Worm (Caenorhabditis elegans) whole organism, late embryonic: Measurements from ENCODE around the gene snrp-40.1.

Experiments
- C08G9.2 ChIP-seq: sonication (generic microtip); optimal IDR thresholded peaks from 2 replicates; lab custom pipeline; 2016; ENCODE audit warnings: mild to moderate bottlenecking, missing genetic modification characterization, moderate library complexity, missing compliant biosample characterization
- C38D4.7 ChIP-seq: fragments of 200-800 bp; sonication (Bioruptor generic); optimal IDR thresholded peaks from 2 replicates; lab custom pipeline; 2018; ENCODE audit warnings: mild to moderate bottlenecking, missing genetic modification characterization, moderate library complexity, missing compliant biosample characterization
- K02D7.2 ChIP-seq: sonication (generic microtip); optimal IDR thresholded peaks from 2 replicates; lab custom pipeline; 2017; ENCODE audit warnings: mild to moderate bottlenecking, missing genetic modification characterization, missing compliant biosample characterization
- K09A11.1 ChIP-seq: sonication (generic microtip); optimal IDR thresholded peaks from 2 replicates; lab custom pipeline; 2017; ENCODE audit warnings: antibody characterized with exemption, mild to moderate bottlenecking, missing genetic modification characterization, missing compliant biosample characterization; ENCODE audit not compliant: insufficient read depth
- T23F11.4 ChIP-seq: fragments of 200-800 bp; sonication (Bioruptor generic); optimal IDR thresholded peaks from 2 replicates; lab custom pipeline; 2018; ENCODE audit warnings: mild to moderate bottlenecking, missing genetic modification characterization, missing compliant biosample characterization
- Y22D7AL.16 ChIP-seq: sonication (generic microtip); optimal IDR thresholded peaks from 2 replicates; lab custom pipeline; 2016; ENCODE audit warnings: missing genetic modification characterization, missing compliant biosample characterization
- ahr-1 ChIP-seq: sonication (generic microtip); optimal IDR thresholded peaks from 2 replicates; lab custom pipeline; 2016; ENCODE audit warnings: missing genetic modification characterization, missing compliant biosample characterization
- ama-1 ChIP-seq: fragments of 150-350 bp; optimal IDR thresholded peaks from 2 replicates; lab custom pipeline; 2014
- ceh-14 ChIP-seq: sonication (generic microtip); optimal IDR thresholded peaks from 2 replicates; lab custom pipeline; 2016; ENCODE audit warnings: missing genotype, missing genetic modification characterization, missing compliant biosample characterization
- ceh-18 ChIP-seq: sonication (generic microtip); optimal IDR thresholded peaks from 2 replicates; lab custom pipeline; 2016; ENCODE audit warnings: missing genetic modification characterization, missing compliant biosample characterization
- ceh-22 ChIP-seq: sonication (generic microtip); optimal IDR thresholded peaks from 2 replicates; lab custom pipeline; 2017; ENCODE audit warnings: missing biosample characterization, missing genetic modification characterization
- ceh-24 ChIP-seq: sonication (generic microtip); optimal IDR thresholded peaks from 2 replicates; lab custom pipeline; 2016; ENCODE audit warnings: mild to moderate bottlenecking, missing genetic modification characterization, missing compliant biosample characterization
- ceh-30 ChIP-seq: fragments of 150-350 bp; optimal IDR thresholded peaks from 2 replicates; lab custom pipeline; 2014; ENCODE audit warnings: missing biosample characterization, missing genetic modification characterization
- ceh-31 ChIP-seq: sonication (generic microtip); optimal IDR thresholded peaks from 2 replicates; lab custom pipeline; 2016; ENCODE audit warnings: missing genetic modification characterization, missing compliant biosample characterization
- ceh-34 ChIP-seq: sonication (generic microtip); optimal IDR thresholded peaks from 2 replicates; lab custom pipeline; 2016; ENCODE audit warnings: mild to moderate bottlenecking, missing genetic modification characterization, missing compliant biosample characterization
- ceh-48 ChIP-seq: sonication (generic microtip); optimal IDR thresholded peaks from 2 replicates; lab custom pipeline; 2016; ENCODE audit warnings: missing genetic modification characterization, inconsistent platforms, missing compliant biosample characterization
- dmd-4 ChIP-seq: sonication (generic microtip); optimal IDR thresholded peaks from 2 replicates; lab custom pipeline; 2016; ENCODE audit warnings: borderline replicate concordance, missing genetic modification characterization, missing compliant biosample characterization
- elt-2 ChIP-seq: sonication (generic microtip); optimal IDR thresholded peaks from 2 replicates; lab custom pipeline; 2016; ENCODE audit warnings: missing genetic modification reagents, missing genetic modification characterization, missing compliant biosample characterization
- elt-4 ChIP-seq: sonication (generic microtip); optimal IDR thresholded peaks from 2 replicates; lab custom pipeline; 2016; ENCODE audit warnings: missing genetic modification characterization, missing compliant biosample characterization
- ets-4 ChIP-seq: sonication (generic microtip); optimal IDR thresholded peaks from 2 replicates; lab custom pipeline; 2016; ENCODE audit warnings: missing genetic modification characterization, missing compliant biosample characterization
- eyg-1 ChIP-seq: sonication (generic microtip); optimal IDR thresholded peaks from 2 replicates; lab custom pipeline; 2016; ENCODE audit warnings: missing genotype, missing genetic modification characterization, missing compliant biosample characterization
- fkh-6 ChIP-seq: sonication (generic microtip); optimal IDR thresholded peaks from 2 replicates; lab custom pipeline; 2016; ENCODE audit warnings: missing genetic modification characterization, missing compliant biosample characterization
- hlh-30 ChIP-seq: sonication (generic microtip); optimal IDR thresholded peaks from 2 replicates; lab custom pipeline; 2017; ENCODE audit warnings: antibody characterized with exemption, missing genetic modification characterization, missing compliant biosample characterization; ENCODE audit not compliant: insufficient read depth
- hlh-6 ChIP-seq: sonication (generic microtip); optimal IDR thresholded peaks from 2 replicates; lab custom pipeline; 2016; ENCODE audit warnings: missing genotype, missing genetic modification characterization, missing compliant biosample characterization
- lim-6 ChIP-seq: sonication (generic microtip); optimal IDR thresholded peaks from 2 replicates; lab custom pipeline; 2016; ENCODE audit warnings: missing genetic modification characterization, missing compliant biosample characterization
- lin-11 ChIP-seq: fragments of 200-800 bp; sonication (Bioruptor generic); optimal IDR thresholded peaks from 2 replicates; lab custom pipeline; 2018; ENCODE audit warnings: mild to moderate bottlenecking, missing genetic modification characterization, missing compliant biosample characterization
- madf-2 ChIP-seq: sonication (generic microtip); optimal IDR thresholded peaks from 2 replicates; lab custom pipeline; 2017; ENCODE audit warnings: missing genetic modification characterization, missing compliant biosample characterization
- nfya-1 ChIP-seq: sonication (generic microtip); optimal IDR thresholded peaks from 2 replicates; lab custom pipeline; 2017; ENCODE audit warnings: missing genetic modification characterization, mild to moderate bottlenecking, missing compliant biosample characterization, antibody characterized with exemption, moderate library complexity
- nhr-232 ChIP-seq: sonication (generic microtip); optimal IDR thresholded peaks from 2 replicates; lab custom pipeline; 2016; ENCODE audit warnings: missing genetic modification characterization, missing compliant biosample characterization
- odd-2 ChIP-seq: sonication (generic microtip); optimal IDR thresholded peaks from 2 replicates; lab custom pipeline; 2017; ENCODE audit warnings: antibody characterized with exemption, mild to moderate bottlenecking, missing genetic modification characterization, missing compliant biosample characterization
- pag-3 ChIP-seq: sonication (generic microtip); optimal IDR thresholded peaks from 2 replicates; lab custom pipeline; 2016; ENCODE audit warnings: missing compliant biosample characterization, missing genetic modification characterization, borderline replicate concordance
- pat-9 ChIP-seq: fragments of 200-800 bp; sonication (Bioruptor generic); optimal IDR thresholded peaks from 2 replicates; lab custom pipeline; 2018; ENCODE audit warnings: mild to moderate bottlenecking, missing genetic modification characterization, moderate library complexity, missing compliant biosample characterization
- pax-1 ChIP-seq: fragments of 150-350 bp; optimal IDR thresholded peaks from 2 replicates; lab custom pipeline; 2014; ENCODE audit warnings: missing biosample characterization, missing genetic modification characterization
- pha-2 ChIP-seq: sonication (generic microtip); optimal IDR thresholded peaks from 2 replicates; lab custom pipeline; 2017; ENCODE audit warnings: mild to moderate bottlenecking, missing genetic modification characterization, missing compliant biosample characterization
- pros-1 ChIP-seq: fragments of 150-350 bp; optimal IDR thresholded peaks from 2 replicates; lab custom pipeline; 2014; ENCODE audit warnings: missing biosample characterization, missing genetic modification reagents, missing genetic modification characterization
- rnt-1 ChIP-seq: sonication (generic microtip); optimal IDR thresholded peaks from 2 replicates; lab custom pipeline; 2016; ENCODE audit warnings: missing genetic modification characterization, missing compliant biosample characterization
- sdc-2 ChIP-seq: sonication (generic microtip); optimal IDR thresholded peaks from 2 replicates; lab custom pipeline; 2016; ENCODE audit warnings: missing genotype, missing genetic modification characterization, missing compliant biosample characterization
- sox-2 ChIP-seq: fragments of 200-800 bp; sonication (Bioruptor generic); IDR thresholded peaks from 2 replicates; pipeline ENCODE4 v1.3.6; 2022; ENCODE audit warnings: missing genetic modification reagents, missing genetic modification characterization, missing compliant biosample characterization
- syd-9 ChIP-seq: sonication (generic microtip); optimal IDR thresholded peaks from 2 replicates; lab custom pipeline; 2016; ENCODE audit warnings: mild to moderate bottlenecking, missing genetic modification characterization, moderate library complexity, missing compliant biosample characterization
- tbx-2 ChIP-seq: sonication (generic microtip); optimal IDR thresholded peaks from 2 replicates; lab custom pipeline; 2016; ENCODE audit warnings: missing genetic modification characterization, missing compliant biosample characterization
- tbx-7 ChIP-seq: sonication (generic microtip); optimal IDR thresholded peaks from 2 replicates; lab custom pipeline; 2016; ENCODE audit warnings: missing genotype, missing genetic modification characterization, missing compliant biosample characterization
- unc-3 ChIP-seq, 2 experiments: fragments of 200-800 bp in 1 of 2; sonication (Bioruptor generic) in 1 of 2; sonication (generic microtip) in 1 of 2; conservative IDR thresholded peaks in 1 of 2; optimal IDR thresholded peaks in 1 of 2; 2 replicates each; pipeline versions ENCODE4 v1.3.6 to Lab custom; 2016 to 2022; ENCODE audit warnings: missing compliant biosample characterization in 2 of 2, missing genetic modification characterization in 2 of 2, missing genetic modification reagents in 1 of 2
- unc-55 ChIP-seq: sonication (generic microtip); optimal IDR thresholded peaks from 2 replicates; lab custom pipeline; 2017; ENCODE audit warnings: missing biosample characterization, missing genetic modification reagents, missing genetic modification characterization
- unc-86 ChIP-seq: sonication (generic microtip); optimal IDR thresholded peaks from 2 replicates; lab custom pipeline; 2016; ENCODE audit warnings: missing genetic modification characterization, missing compliant biosample characterization
- zip-5 ChIP-seq: sonication (generic microtip); optimal IDR thresholded peaks from 2 replicates; lab custom pipeline; 2016; ENCODE audit warnings: missing genetic modification characterization, missing compliant biosample characterization

The snrp-40.1 gene

ce11 chrX:11305773-11306172 is 6.2 kb upstream of the snrp-40.1 start, which contains the start of gene F08G12.1:
Gene F08G12.1, minus strand, starts transcription at chrX:11305873.
- TF ChIP-seq hlh-6 (tag; lab: Kevin White, UChicago) (no peak), pat-9 (tag; lab: Kevin White, UChicago) (no peak), ceh-30 (tag; lab: Kevin White, UChicago) (no peak), odd-2 (tag; lab: Kevin White, UChicago) (no peak), pha-2 (no peak), tbx-2 (no peak), elt-2 (tag; lab: Kevin White, UChicago) (no peak), syd-9 (no peak), pros-1 (no peak), Y22D7AL.16 (tag; lab: Kevin White, UChicago) (no peak), pag-3 (tag; lab: Kevin White, UChicago) (no peak), ceh-48 (tag; lab: Kevin White, UChicago) (no peak), K09A11.1 (tag; lab: Kevin White, UChicago) (no peak), C38D4.7 (no peak), lin-11 (no peak), nhr-232 (tag; lab: Kevin White, UChicago) (no peak), T23F11.4 (GFP tag; lab: Kevin White, UChicago) (no peak)

- no peak for TF ChIP-seq pat-9 (tag; lab: Kevin White, UChicago)
- TF ChIP-seq nfya-1 (tag; lab: Kevin White, UChicago) = no peak
- TF ChIP-seq dmd-4 (tag; lab: Kevin White, UChicago) = no peak
- TF ChIP-seq ahr-1 (tag; lab: Kevin White, UChicago) = no peak
- TF ChIP-seq pax-1 (tag; lab: Kevin White, UChicago) = peak; percentile 48
- peak; percentile 19 for TF ChIP-seq ceh-34 (tag; lab: Kevin White, UChicago)
- no peak for TF ChIP-seq elt-4 (tag; lab: Kevin White, UChicago)
- no peak for TF ChIP-seq tbx-7 (tag; lab: Kevin White, UChicago)
- peak; percentile 44 for TF ChIP-seq elt-2 (tag; lab: Kevin White, UChicago)
- TF ChIP-seq unc-3 (GFP tag; conservative IDR thresholded peaks at IDR 0.05; lab: Robert Waterston, UW) = no peak
- TF ChIP-seq unc-3 (tag; optimal IDR thresholded peaks at IDR 0.05; lab: Kevin White, UChicago) = no peak
- no peak for TF ChIP-seq rnt-1
- TF ChIP-seq ceh-31 (tag; lab: Kevin White, UChicago) = peak; percentile 36
- TF ChIP-seq unc-86 (tag; lab: Kevin White, UChicago) = no peak
- TF ChIP-seq hlh-30 = peak; percentile 36
- no peak for TF ChIP-seq unc-55 (GFP tag; lab: Kevin White, UChicago)
- TF ChIP-seq T23F11.4 (GFP tag; lab: Kevin White, UChicago) = no peak
- no peak for TF ChIP-seq pha-2
- peak; percentile 50 for TF ChIP-seq sdc-2 (tag; lab: Kevin White, UChicago)
- no peak for TF ChIP-seq fkh-6 (tag; lab: Kevin White, UChicago)
- no peak for TF ChIP-seq ceh-18
- TF ChIP-seq zip-5 = no peak
- TF ChIP-seq lin-11 = no peak
- TF ChIP-seq lim-6 = no peak
- TF ChIP-seq eyg-1 (tag; lab: Kevin White, UChicago) = no peak
- TF ChIP-seq sox-2 (GFP tag; lab: Robert Waterston, UW) = no peak
- TF ChIP-seq ceh-14 = no peak
- TF ChIP-seq pag-3 (tag; lab: Kevin White, UChicago) = no peak
- no peak for TF ChIP-seq C08G9.2 (tag; lab: Kevin White, UChicago)
- TF ChIP-seq ceh-30 (tag; lab: Kevin White, UChicago) = no peak
- no peak for TF ChIP-seq K02D7.2 (tag; lab: Kevin White, UChicago)
- peak; percentile 63 for TF ChIP-seq tbx-2
- no peak for TF ChIP-seq madf-2
- no peak for TF ChIP-seq ets-4 (tag; lab: Kevin White, UChicago)
- no peak for TF ChIP-seq pros-1
- no peak for TF ChIP-seq ceh-22 (tag; lab: Kevin White, UChicago)
- no peak for TF ChIP-seq ceh-24 (tag; lab: Kevin White, UChicago)
- TF ChIP-seq ama-1 (lab: Kevin White, UChicago) = no peak
Observed at ce11 chrX:11296683-11297365, 2.8 kb downstream of the snrp-40.1 start, which contains the start of gene inx-2. Gene inx-2, minus strand, starts transcription at chrX:11296733.
